Worm (Caenorhabditis elegans) whole organism, L2 larva: Measurements from ENCODE around the gene ador-1.

Source experiments
- C34F6.9 ChIP-seq: fragments of 150-350 bp; optimal IDR thresholded peaks from 2 replicates; lab custom pipeline; 2014; ENCODE audit warnings: missing biosample characterization, missing genetic modification characterization
- R02D3.7 ChIP-seq: fragments of 150-350 bp; optimal IDR thresholded peaks from 2 replicates; lab custom pipeline; 2014; ENCODE audit warnings: missing biosample characterization, missing genetic modification characterization
- Y55F3AM.14 ChIP-seq: fragments of 200-800 bp; sonication (Bioruptor generic); optimal IDR thresholded peaks from 2 replicates; lab custom pipeline; 2018; ENCODE audit warnings: mild to moderate bottlenecking, missing genetic modification characterization, missing compliant biosample characterization
- ZK546.5 ChIP-seq: sonication (generic microtip); optimal IDR thresholded peaks from 2 replicates; lab custom pipeline; 2017; ENCODE audit warnings: missing biosample characterization, missing genetic modification characterization
- alr-1 ChIP-seq: fragments of 150-350 bp; optimal IDR thresholded peaks from 2 replicates; lab custom pipeline; 2014; ENCODE audit warnings: missing biosample characterization, missing genetic modification characterization
- aly-2 ChIP-seq: fragments of 150-350 bp; optimal IDR thresholded peaks from 2 replicates; lab custom pipeline; 2014; ENCODE audit warnings: missing biosample characterization, missing genetic modification characterization
- ceh-16 ChIP-seq: fragments of 150-350 bp; optimal IDR thresholded peaks from 2 replicates; lab custom pipeline; 2014; ENCODE audit warnings: missing biosample characterization, missing genetic modification characterization
- ceh-82 ChIP-seq: fragments of 150-350 bp; optimal IDR thresholded peaks from 2 replicates; lab custom pipeline; 2014; ENCODE audit warnings: missing biosample characterization, missing genetic modification characterization
- crh-2 ChIP-seq: sonication (generic microtip); optimal IDR thresholded peaks from 2 replicates; lab custom pipeline; 2017; ENCODE audit warnings: missing biosample characterization, missing genetic modification characterization
- dmd-4 ChIP-seq: sonication (generic microtip); optimal IDR thresholded peaks from 2 replicates; lab custom pipeline; 2017; ENCODE audit warnings: missing biosample characterization, missing genetic modification characterization
- egl-27 ChIP-seq: sonication (generic microtip); optimal IDR thresholded peaks from 3 replicates; lab custom pipeline; 2017; ENCODE audit warnings: missing biosample characterization, missing genetic modification reagents, missing genetic modification characterization
- elt-1 ChIP-seq: fragments of 150-350 bp; optimal IDR thresholded peaks from 2 replicates; lab custom pipeline; 2014; ENCODE audit warnings: missing biosample characterization, missing genetic modification characterization
- gmeb-1 ChIP-seq: fragments of 150-350 bp; optimal IDR thresholded peaks from 2 replicates; lab custom pipeline; 2014; ENCODE audit warnings: missing biosample characterization, missing genetic modification characterization
- lin-11 ChIP-seq: fragments of 150-350 bp; sonication (generic microtip); optimal IDR thresholded peaks from 2 replicates; lab custom pipeline; 2014; ENCODE audit warnings: missing biosample characterization, missing genetic modification characterization, inconsistent platforms, mixed read lengths
- lsy-2 ChIP-seq, 2 experiments: fragments of 150-350 bp in 1 of 2; sonication (generic microtip) in 1 of 2; optimal IDR thresholded peaks; 2 replicates each; lab custom pipeline; 2014 to 2017; ENCODE audit warnings: missing biosample characterization in 2 of 2, missing genetic modification characterization in 2 of 2
- mab-5 ChIP-seq: fragments of 150-350 bp; optimal IDR thresholded peaks from 2 replicates; lab custom pipeline; 2014; ENCODE audit warnings: missing biosample characterization, missing genetic modification characterization
- mbf-1 ChIP-seq: sonication (generic microtip); optimal IDR thresholded peaks from 2 replicates; lab custom pipeline; 2017; ENCODE audit warnings: missing biosample characterization, missing genetic modification characterization
- mdl-1 ChIP-seq, 2 experiments: fragments of 150-350 bp in 1 of 2; sonication (generic microtip) in 1 of 2; optimal IDR thresholded peaks; 2 replicates each; lab custom pipeline; 2017; ENCODE audit warnings: missing biosample characterization in 2 of 2, missing genetic modification characterization in 2 of 2
- nhr-10 ChIP-seq: sonication (generic microtip); optimal IDR thresholded peaks from 2 replicates; lab custom pipeline; 2017; ENCODE audit warnings: missing biosample characterization, missing genetic modification characterization
- nhr-12 ChIP-seq: fragments of 150-350 bp; optimal IDR thresholded peaks from 2 replicates; lab custom pipeline; 2014; ENCODE audit warnings: missing biosample characterization, missing genetic modification characterization
- nhr-129 ChIP-seq: fragments of 150-350 bp; optimal IDR thresholded peaks from 2 replicates; lab custom pipeline; 2014; ENCODE audit warnings: missing biosample characterization, missing genetic modification characterization
- nhr-21 ChIP-seq: fragments of 150-350 bp; optimal IDR thresholded peaks from 2 replicates; lab custom pipeline; 2014; ENCODE audit warnings: missing biosample characterization, missing genetic modification characterization
- nhr-23 ChIP-seq: fragments of 150-350 bp; optimal IDR thresholded peaks from 2 replicates; lab custom pipeline; 2014; ENCODE audit warnings: missing biosample characterization, missing genetic modification reagents, missing genetic modification characterization
- nhr-237 ChIP-seq: fragments of 150-350 bp; optimal IDR thresholded peaks from 2 replicates; lab custom pipeline; 2014; ENCODE audit warnings: missing biosample characterization, missing genetic modification characterization
- nhr-25 ChIP-seq: fragments of 150-350 bp; sonication (generic microtip); optimal IDR thresholded peaks from 3 replicates; lab custom pipeline; 2014; ENCODE audit warnings: missing biosample characterization, missing genetic modification characterization
- nhr-6 ChIP-seq: fragments of 150-350 bp; optimal IDR thresholded peaks from 2 replicates; lab custom pipeline; 2014; ENCODE audit warnings: missing biosample characterization, missing genetic modification characterization
- nhr-77 ChIP-seq: fragments of 150-350 bp; optimal IDR thresholded peaks from 2 replicates; lab custom pipeline; 2014; ENCODE audit warnings: missing biosample characterization, missing genetic modification characterization
- peb-1 ChIP-seq: fragments of 150-350 bp; optimal IDR thresholded peaks from 2 replicates; lab custom pipeline; 2014; ENCODE audit warnings: missing biosample characterization, missing genetic modification characterization
- sem-4 ChIP-seq: fragments of 150-350 bp; optimal IDR thresholded peaks from 2 replicates; lab custom pipeline; 2014; ENCODE audit warnings: missing biosample characterization, missing genetic modification reagents, missing genetic modification characterization
- skn-1 ChIP-seq: sonication (generic microtip); optimal IDR thresholded peaks from 2 replicates; lab custom pipeline; 2017; ENCODE audit warnings: missing biosample characterization, missing genetic modification characterization
- sma-3 ChIP-seq: sonication (generic microtip); optimal IDR thresholded peaks from 2 replicates; lab custom pipeline; 2016; ENCODE audit warnings: missing genetic modification reagents, missing genetic modification characterization, missing compliant biosample characterization
- sma-9 ChIP-seq, 2 experiments: fragments of 150-350 bp in 1 of 2; sonication (generic microtip) in 1 of 2; optimal IDR thresholded peaks; 2 replicates each; lab custom pipeline; 2014 to 2016; ENCODE audit warnings: missing genetic modification characterization in 2 of 2, mild to moderate bottlenecking in 1 of 2, missing biosample characterization in 1 of 2, missing compliant biosample characterization in 1 of 2, missing genetic modification reagents in 1 of 2, moderate library complexity in 1 of 2
- snpc-4 ChIP-seq: fragments of 150-350 bp; optimal IDR thresholded peaks from 2 replicates; lab custom pipeline; 2014; ENCODE audit warnings: missing biosample characterization, missing genetic modification characterization
- unc-39 ChIP-seq: fragments of 150-350 bp; optimal IDR thresholded peaks from 2 replicates; lab custom pipeline; 2014; ENCODE audit warnings: missing biosample characterization, missing genetic modification characterization
- unc-55 ChIP-seq: fragments of 150-350 bp; sonication (generic microtip); optimal IDR thresholded peaks from 3 replicates; lab custom pipeline; 2014; ENCODE audit warnings: missing biosample characterization, missing genetic modification reagents, missing genetic modification characterization
- unc-62 ChIP-seq: fragments of 150-350 bp; optimal IDR thresholded peaks from 2 replicates; lab custom pipeline; 2014; ENCODE audit warnings: missing biosample characterization, missing genetic modification reagents, missing genetic modification characterization
- zag-1 ChIP-seq: fragments of 150-350 bp; optimal IDR thresholded peaks from 2 replicates; lab custom pipeline; 2014; ENCODE audit warnings: missing biosample characterization, missing genetic modification characterization
- ztf-11 ChIP-seq: sonication (generic microtip); optimal IDR thresholded peaks from 2 replicates; lab custom pipeline; 2017; ENCODE audit warnings: missing biosample characterization, missing genetic modification characterization
- ztf-4 ChIP-seq: fragments of 150-350 bp; optimal IDR thresholded peaks from 2 replicates; lab custom pipeline; 2014; ENCODE audit warnings: missing biosample characterization, missing genetic modification characterization

ador-1 gene

ce11 chrII:12488810-12489209 lies 13.9 kb downstream of the ador-1 start:
- TF ChIP-seq C34F6.9: no peak
- TF ChIP-seq mab-5: no peak
- TF ChIP-seq unc-55 (GFP tag; lab: Kevin White, UChicago): no peak

ce11 chrII:12485060-12485459 lies 17.6 kb downstream of the ador-1 start, which contains the start of gene F15A4.10:
F15A4.10 (minus strand) TSS chrII:12485160.
- no peak for TF ChIP-seq ceh-16 (tag; lab: Kevin White, UChicago)
- no peak for TF ChIP-seq nhr-12
- TF ChIP-seq zag-1 (tag; lab: Kevin White, UChicago): no peak

- TF ChIP-seq skn-1 (tag; lab: Kevin White, UChicago): no peak
- TF ChIP-seq snpc-4 (tag; lab: Kevin White, UChicago): no peak
- no peak for TF ChIP-seq nhr-6 (tag; lab: Kevin White, UChicago)
- TF ChIP-seq gmeb-1 (tag; lab: Kevin White, UChicago): no peak
- no peak for TF ChIP-seq aly-2 (tag; lab: Kevin White, UChicago)
- no peak for TF ChIP-seq zag-1 (tag; lab: Kevin White, UChicago)
- TF ChIP-seq nhr-77: no peak
- no peak for TF ChIP-seq C34F6.9
- TF ChIP-seq ztf-4 (tag; lab: Kevin White, UChicago): no peak
- no peak for TF ChIP-seq lin-11 (tag; lab: Kevin White, UChicago)
- TF ChIP-seq ztf-11: no peak
- no peak for TF ChIP-seq ceh-16 (tag; lab: Kevin White, UChicago)
- no peak for TF ChIP-seq egl-27 (tag; lab: Kevin White, UChicago)
- TF ChIP-seq alr-1 (tag; lab: Kevin White, UChicago): no peak
- no peak for TF ChIP-seq nhr-129
- no peak for TF ChIP-seq Y55F3AM.14 (GFP tag; lab: Kevin White, UChicago)
- no peak for TF ChIP-seq nhr-12
- TF ChIP-seq unc-39 (tag; lab: Kevin White, UChicago): no peak
- no peak for TF ChIP-seq sma-3
- no peak for TF ChIP-seq elt-1
Observed at ce11 chrII:12482622-12483021, 20.1 kb downstream of the ador-1 start, which contains the start of gene fbxb-102. fbxb-102 (plus strand) TSS chrII:12482922.

ce11 chrII:12481645-12482044 lies 21.0 kb downstream of the ador-1 start:
- TF ChIP-seq nhr-21 (no peak), ZK546.5 (tag; lab: Kevin White, UChicago) (no peak), lin-11 (tag; lab: Kevin White, UChicago) (no peak), nhr-129 (no peak), mbf-1 (tag; lab: Kevin White, UChicago) (no peak), nhr-12 (no peak), nhr-25 (tag; lab: Kevin White, UChicago) (no peak), peb-1 (tag; lab: Kevin White, UChicago) (no peak), nhr-23 (tag; lab: Kevin White, UChicago) (no peak), R02D3.7 (tag; lab: Kevin White, UChicago) (no peak), unc-55 (GFP tag; lab: Kevin White, UChicago) (no peak), sma-9 (GFP tag; optimal IDR thresholded peaks at IDR 0.05; lab: Kevin White, UChicago) (no peak), sma-9 (tag; optimal IDR thresholded peaks at IDR 0.05; lab: Kevin White, UChicago) (no peak), sem-4 (tag; lab: Kevin White, UChicago) (no peak), crh-2 (tag; lab: Kevin White, UChicago) (no peak), Y55F3AM.14 (GFP tag; lab: Kevin White, UChicago) (no peak), C34F6.9 (no peak)

- no peak for TF ChIP-seq nhr-12
- no peak for TF ChIP-seq skn-1 (tag; lab: Kevin White, UChicago)
- no peak for TF ChIP-seq elt-1
- no peak for TF ChIP-seq sma-3
- no peak for TF ChIP-seq C34F6.9
- TF ChIP-seq lin-11 (tag; lab: Kevin White, UChicago): no peak
- TF ChIP-seq nhr-237 (tag; lab: Kevin White, UChicago): no peak
- no peak for TF ChIP-seq unc-39 (tag; lab: Kevin White, UChicago)
- no peak for TF ChIP-seq ztf-4 (tag; lab: Kevin White, UChicago)
Observed at ce11 chrII:12480811-12481210, 21.9 kb downstream of the ador-1 start, which contains the start of gene arrd-9. arrd-9 (minus strand) TSS chrII:12480911.

ce11 chrII:12473406-12473805 lies 29.3 kb downstream of the ador-1 start, which contains the start of gene srg-17:
srg-17 (plus strand) TSS chrII:12473706.
- TF ChIP-seq zag-1 (tag; lab: Kevin White, UChicago) (no peak), peb-1 (tag; lab: Kevin White, UChicago) (no peak), lin-11 (tag; lab: Kevin White, UChicago) (no peak), sma-9 (GFP tag; optimal IDR thresholded peaks at IDR 0.05; lab: Kevin White, UChicago) (no peak), sma-9 (tag; optimal IDR thresholded peaks at IDR 0.05; lab: Kevin White, UChicago) (no peak), unc-62 (no peak), R02D3.7 (tag; lab: Kevin White, UChicago) (no peak), unc-55 (GFP tag; lab: Kevin White, UChicago) (no peak), aly-2 (tag; lab: Kevin White, UChicago) (no peak), mdl-1 (tag; optimal IDR thresholded peaks at IDR 0.05; lab: Kevin White, UChicago) (no peak), nhr-10 (tag; lab: Kevin White, UChicago) (no peak), ceh-82 (tag; lab: Kevin White, UChicago) (no peak), mbf-1 (tag; lab: Kevin White, UChicago) (no peak), nhr-21 (no peak), dmd-4 (tag; lab: Kevin White, UChicago) (no peak), egl-27 (tag; lab: Kevin White, UChicago) (no peak), nhr-77 (no peak), lsy-2 (tag; optimal IDR thresholded peaks at IDR 0.05; lab: Kevin White, UChicago) (no peak), ztf-4 (tag; lab: Kevin White, UChicago) (no peak)
